Worm (Caenorhabditis elegans) whole organism, L4 larva: ENCODE measurements around the gene sdpn-1.

Experiments
- T26A8.4 ChIP-seq: fragments of 200-800 bp; sonication (Bioruptor generic); IDR thresholded peaks from 2 replicates; pipeline ENCODE4 v1.3.6; 2022; ENCODE audit warnings: missing genetic modification characterization, missing compliant biosample characterization
- ZK546.5 ChIP-seq, 2 experiments: sonication (generic microtip); optimal IDR thresholded peaks; 2 replicates each; lab custom pipeline; 2017; ENCODE audit warnings: missing biosample characterization in 2 of 2, missing genetic modification characterization in 2 of 2
- aly-2 ChIP-seq: sonication (generic microtip); optimal IDR thresholded peaks from 2 replicates; lab custom pipeline; 2018; ENCODE audit warnings: missing biosample characterization, missing genetic modification characterization
- ama-1 ChIP-seq: fragments of 150-350 bp; optimal IDR thresholded peaks from 2 replicates; lab custom pipeline; 2014; ENCODE audit warnings: inconsistent platforms, mixed read lengths
- lsy-2 ChIP-seq, 2 experiments: fragments of 150-350 bp in 1 of 2; sonication (generic microtip) in 1 of 2; optimal IDR thresholded peaks; 2 replicates each; lab custom pipeline; 2014 to 2017; ENCODE audit warnings: missing biosample characterization in 2 of 2, missing genetic modification characterization in 2 of 2
- mxl-3 ChIP-seq: fragments of 200-800 bp; sonication (Bioruptor generic); optimal IDR thresholded peaks from 2 replicates; lab custom pipeline; 2018; ENCODE audit warnings: mild to moderate bottlenecking, missing genetic modification characterization, missing compliant biosample characterization
- nhr-6 ChIP-seq: fragments of 150-350 bp; optimal IDR thresholded peaks from 2 replicates; lab custom pipeline; 2014; ENCODE audit warnings: missing biosample characterization, missing genetic modification characterization
- pha-4 ChIP-seq, 2 experiments: fragments of 150-350 bp in 1 of 2; fragments of 200-800 bp in 1 of 2; sonication (Bioruptor generic) in 1 of 2; IDR thresholded peaks in 1 of 2; optimal IDR thresholded peaks in 1 of 2; 2 replicates each; pipeline versions ENCODE4 v1.3.6 to Lab custom; 2014 to 2022; ENCODE audit warnings: missing genetic modification characterization in 2 of 2, missing genetic modification reagents in 2 of 2, missing biosample characterization in 1 of 2, missing compliant biosample characterization in 1 of 2
- php-3 ChIP-seq: fragments of 200-800 bp; sonication (Bioruptor generic); IDR thresholded peaks from 2 replicates; pipeline ENCODE4 v1.3.6; 2022; ENCODE audit warnings: missing genetic modification reagents, missing genetic modification characterization, missing compliant biosample characterization
- skn-1 ChIP-seq: fragments of 150-350 bp; optimal IDR thresholded peaks from 2 replicates; lab custom pipeline; 2014; ENCODE audit warnings: missing biosample characterization, missing genetic modification characterization
- snpc-4 ChIP-seq: fragments of 150-350 bp; optimal IDR thresholded peaks from 2 replicates; lab custom pipeline; 2014; ENCODE audit warnings: missing biosample characterization, missing genetic modification characterization
- spr-1 ChIP-seq: sonication (generic microtip); optimal IDR thresholded peaks from 2 replicates; lab custom pipeline; 2016; ENCODE audit warnings: mild to moderate bottlenecking, missing genetic modification characterization, missing compliant biosample characterization
- unc-62 ChIP-seq, 3 experiments: fragments of 150-350 bp in 1 of 3; sonication (generic microtip); optimal IDR thresholded peaks in 2 of 3; peaks in 1 of 3; 1 replicate in 1 of 3; 2 replicates in 2 of 3; lab custom pipeline; 2014 to 2017; ENCODE audit warnings: missing biosample characterization in 3 of 3, missing genetic modification characterization in 3 of 3, missing genetic modification reagents in 3 of 3, missing genotype in 1 of 3
- zag-1 ChIP-seq: fragments of 150-350 bp; optimal IDR thresholded peaks from 2 replicates; lab custom pipeline; 2014; ENCODE audit warnings: missing biosample characterization, missing genetic modification characterization

DNA sequence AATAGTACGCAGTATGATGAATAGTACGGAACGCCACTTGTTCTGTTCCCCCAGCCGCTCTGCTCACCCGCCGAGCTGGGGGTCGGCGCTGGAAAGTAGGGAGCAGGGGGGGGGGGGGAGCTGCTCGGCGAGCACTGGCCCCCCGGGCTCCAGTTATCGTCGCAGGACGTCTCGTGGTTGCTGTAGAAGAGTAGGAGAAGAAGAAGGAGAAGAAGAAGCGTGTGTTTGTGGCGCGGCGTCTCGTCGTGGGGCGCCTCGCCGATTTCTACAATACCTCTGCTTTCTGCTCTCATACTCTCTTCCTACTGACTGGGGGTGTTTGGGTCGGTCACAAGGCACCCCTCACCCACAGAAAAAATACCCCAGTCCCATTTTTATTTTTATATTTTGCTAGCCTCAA is 19.3 kb upstream of the sdpn-1 start:
- no peak for TF ChIP-seq skn-1 (tag; lab: Kevin White, UChicago)
- TF ChIP-seq nhr-6 (tag; lab: Kevin White, UChicago) = no peak
- TF ChIP-seq aly-2 (tag; lab: Kevin White, UChicago) = no peak
- no peak for TF ChIP-seq ZK546.5 (tag; optimal IDR thresholded peaks at IDR 0.05; lab: Kevin White, UChicago)
- TF ChIP-seq mxl-3 = no peak
- peak; percentile 50; the same call in 1 of the 2 replicates for TF ChIP-seq T26A8.4 (GFP tag; lab: Robert Waterston, UW)
- TF ChIP-seq ama-1 = no peak
- TF ChIP-seq php-3 = no peak
- TF ChIP-seq unc-62 (GFP tag; optimal IDR thresholded peaks at IDR 0.05 in 1 of 2; lab: Kevin White, UChicago) = no peak
- no peak for TF ChIP-seq unc-62 (tag; optimal IDR thresholded peaks at IDR 0.05; lab: Kevin White, UChicago)
- TF ChIP-seq spr-1 (tag; lab: Kevin White, UChicago) = no peak
- peak; percentile 91; the same call in 1 of the 2 replicates for TF ChIP-seq pha-4 (GFP tag; IDR thresholded peaks at IDR 0.05; lab: Robert Waterston, UW)
- TF ChIP-seq pha-4 (tag; optimal IDR thresholded peaks at IDR 0.05; lab: Kevin White, UChicago) = no peak
- TF ChIP-seq snpc-4 (tag; lab: Kevin White, UChicago) = no peak
- peak in 1 of 2 experiments; percentile 54 for TF ChIP-seq lsy-2 (tag; optimal IDR thresholded peaks at IDR 0.05; lab: Kevin White, UChicago)
- TF ChIP-seq zag-1 = no peak
